Fruit fly (Drosophila melanogaster) whole organism, embryonic: ENCODE measurements around the gene CG43078.

Experiments used
- ATbp ChIP-seq: fragments of 200-800 bp; sonication (Bioruptor generic); optimal IDR thresholded peaks from 2 replicates; lab custom pipeline; 2017; ENCODE audit warnings: missing biosample characterization, mild to moderate bottlenecking, missing genetic modification characterization, missing genetic modification reagents
- Aef1 ChIP-seq: fragments of 200-800 bp; sonication (Bioruptor generic); IDR thresholded peaks from 3 replicates; pipeline ENCODE4 v1.3.6; 2022; ENCODE audit warnings: missing biosample characterization, missing genetic modification characterization
- Atf-2 ChIP-seq: fragments of 200-800 bp; sonication (Bioruptor generic); optimal IDR thresholded peaks from 2 replicates; lab custom pipeline; 2016; ENCODE audit warnings: missing biosample characterization, missing genetic modification characterization
- Blimp-1 ChIP-seq: fragments of 200-800 bp; sonication (Bioruptor generic); optimal IDR thresholded peaks from 3 replicates; lab custom pipeline; 2018; ENCODE audit warnings: missing biosample characterization, missing genetic modification characterization, mild to moderate bottlenecking, moderate library complexity, missing genetic modification reagents
- CG12744 ChIP-seq: fragments of 200-800 bp; sonication (Bioruptor generic); optimal IDR thresholded peaks from 2 replicates; lab custom pipeline; 2016; ENCODE audit warnings: missing biosample characterization, missing genetic modification characterization
- CG13123 ChIP-seq: fragments of 200-800 bp; sonication (Bioruptor generic); optimal IDR thresholded peaks from 2 replicates; lab custom pipeline; 2016; ENCODE audit warnings: missing biosample characterization, missing genetic modification characterization
- CG13287 ChIP-seq: fragments of 200-800 bp; sonication (Bioruptor generic); IDR thresholded peaks from 2 replicates; pipeline ENCODE4 v1.3.6; 2022; ENCODE audit warnings: missing biosample characterization, missing genetic modification characterization; ENCODE audit not compliant: partially characterized antibody
- CG15514 ChIP-seq: fragments of 200-800 bp; sonication (Bioruptor generic); optimal IDR thresholded peaks from 3 replicates; lab custom pipeline; 2017; ENCODE audit warnings: missing biosample characterization, missing genetic modification characterization, mild to moderate bottlenecking, moderate library complexity, missing genetic modification reagents
- CG15601 ChIP-seq: fragments of 200-800 bp; sonication (Bioruptor generic); optimal IDR thresholded peaks from 3 replicates; lab custom pipeline; 2019; ENCODE audit warnings: missing biosample characterization, mild to moderate bottlenecking, missing genetic modification characterization, moderate library complexity
- CG17359 ChIP-seq: fragments of 200-800 bp; sonication (Bioruptor generic); optimal IDR thresholded peaks from 3 replicates; lab custom pipeline; 2018; ENCODE audit warnings: missing biosample characterization, mild to moderate bottlenecking, missing genetic modification characterization, moderate library complexity
- CG17361 ChIP-seq: fragments of 200-800 bp; sonication (Bioruptor generic); IDR thresholded peaks from 3 replicates; pipeline ENCODE4 v1.3.6; 2022; ENCODE audit warnings: missing biosample characterization, missing genetic modification characterization
- CG30403 ChIP-seq: fragments of 200-800 bp; sonication (Bioruptor generic); optimal IDR thresholded peaks from 3 replicates; lab custom pipeline; 2016; ENCODE audit warnings: missing biosample characterization, missing genetic modification characterization
- CG3281 ChIP-seq: fragments of 200-800 bp; sonication (Bioruptor generic); optimal IDR thresholded peaks from 3 replicates; lab custom pipeline; 2017; ENCODE audit warnings: missing biosample characterization, mild to moderate bottlenecking, missing genetic modification characterization
- CG43689 ChIP-seq: fragments of 200-800 bp; sonication (Bioruptor generic); IDR thresholded peaks from 2 replicates; pipeline ENCODE4 v1.3.6; 2022; ENCODE audit warnings: missing biosample characterization, missing genetic modification characterization
- CG4707 ChIP-seq: fragments of 200-800 bp; sonication (Bioruptor generic); optimal IDR thresholded peaks from 2 replicates; lab custom pipeline; 2018; ENCODE audit warnings: missing biosample characterization, mild to moderate bottlenecking, missing genetic modification characterization, moderate library complexity
- CG4854 ChIP-seq: fragments of 200-800 bp; sonication (Bioruptor generic); optimal IDR thresholded peaks from 2 replicates; lab custom pipeline; 2016; ENCODE audit warnings: missing biosample characterization, missing genetic modification characterization, inconsistent platforms
- CG5180 ChIP-seq: fragments of 200-800 bp; sonication (Bioruptor generic); optimal IDR thresholded peaks from 3 replicates; lab custom pipeline; 2017; ENCODE audit warnings: missing biosample characterization, missing genetic modification characterization, mild to moderate bottlenecking, moderate library complexity, missing genetic modification reagents
- CG7372 ChIP-seq: fragments of 200-800 bp; sonication (Bioruptor generic); IDR thresholded peaks from 2 replicates; pipeline ENCODE4 v1.3.6; 2022; ENCODE audit warnings: missing biosample characterization, missing genetic modification characterization
- CG8765 ChIP-seq: fragments of 200-800 bp; sonication (Bioruptor generic); IDR thresholded peaks from 2 replicates; pipeline ENCODE4 v1.3.6; 2022; ENCODE audit warnings: missing biosample characterization, missing genetic modification characterization
- CG9215 ChIP-seq: fragments of 200-800 bp; sonication (Bioruptor generic); IDR thresholded peaks from 2 replicates; pipeline ENCODE4 v1.3.6; 2022; ENCODE audit warnings: missing biosample characterization, missing genetic modification characterization
- Camta ChIP-seq: fragments of 200-800 bp; sonication (Bioruptor generic); optimal IDR thresholded peaks from 2 replicates; lab custom pipeline; 2016; ENCODE audit warnings: missing biosample characterization, missing genetic modification characterization
- Dek ChIP-seq: fragments of 200-800 bp; sonication (Bioruptor generic); optimal IDR thresholded peaks from 3 replicates; lab custom pipeline; 2019; ENCODE audit warnings: missing biosample characterization, mild to moderate bottlenecking, missing genetic modification characterization, moderate library complexity
- HmgZ ChIP-seq: fragments of 200-800 bp; sonication (Bioruptor generic); optimal IDR thresholded peaks from 2 replicates; lab custom pipeline; 2018; ENCODE audit warnings: missing biosample characterization, mild to moderate bottlenecking, missing genetic modification characterization
- Oaz ChIP-seq: fragments of 200-800 bp; sonication (Bioruptor generic); IDR thresholded peaks from 2 replicates; pipeline ENCODE4 v1.3.6; 2022; ENCODE audit warnings: missing biosample characterization, missing genetic modification characterization
- Poxn ChIP-seq: fragments of 200-800 bp; sonication (Bioruptor generic); IDR thresholded peaks from 2 replicates; pipeline ENCODE4 v1.3.6; 2022; ENCODE audit warnings: missing biosample characterization, missing genetic modification characterization
- Tbp ChIP-seq: fragments of >200 bp; optimal IDR thresholded peaks from 2 replicates; lab custom pipeline; 2018; ENCODE audit warnings: missing biosample characterization, missing genetic modification characterization
- Trl ChIP-seq, 3 experiments: fragments of >200 bp in 2 of 3; fragments of 200-800 bp in 1 of 3; sonication (Bioruptor generic) in 1 of 3; optimal IDR thresholded peaks; 2 replicates in 1 of 3; 3 replicates in 2 of 3; lab custom pipeline; 2016 to 2017; ENCODE audit warnings: missing biosample characterization in 1 of 3, missing genetic modification characterization in 1 of 3
- az2 ChIP-seq: fragments of 200-800 bp; sonication (Bioruptor generic); optimal IDR thresholded peaks from 3 replicates; lab custom pipeline; 2016; ENCODE audit warnings: missing biosample characterization, missing genetic modification characterization
- bbx ChIP-seq: fragments of 200-800 bp; sonication (Bioruptor generic); IDR thresholded peaks from 2 replicates; pipeline ENCODE4 v1.3.6; 2022; ENCODE audit warnings: missing biosample characterization, missing genetic modification characterization; ENCODE audit not compliant: partially characterized antibody
- dati ChIP-seq: fragments of 200-800 bp; sonication (Bioruptor generic); IDR thresholded peaks from 2 replicates; pipeline ENCODE4 v1.3.6; 2022; ENCODE audit warnings: missing biosample characterization, missing genetic modification characterization
- disco-r ChIP-seq: fragments of 200-800 bp; sonication (Bioruptor generic); optimal IDR thresholded peaks from 2 replicates; lab custom pipeline; 2016; ENCODE audit warnings: missing biosample characterization, missing genetic modification characterization
- fd3F ChIP-seq: fragments of 200-800 bp; sonication (Bioruptor generic); optimal IDR thresholded peaks from 2 replicates; lab custom pipeline; 2018; ENCODE audit warnings: missing biosample characterization, mild to moderate bottlenecking, missing genetic modification characterization, moderate library complexity
- fd64A ChIP-seq: fragments of 200-800 bp; sonication (Bioruptor generic); optimal IDR thresholded peaks from 3 replicates; lab custom pipeline; 2018; ENCODE audit warnings: missing biosample characterization, mild to moderate bottlenecking, missing genetic modification characterization
- jigr1 ChIP-seq: fragments of 200-800 bp; sonication (Bioruptor generic); IDR thresholded peaks from 3 replicates; pipeline ENCODE4 v1.3.6; 2022; ENCODE audit warnings: missing biosample characterization, missing genetic modification characterization
- knrl ChIP-seq: fragments of 200-800 bp; sonication (Bioruptor generic); IDR thresholded peaks from 3 replicates; pipeline ENCODE4 v1.3.6; 2022; ENCODE audit warnings: missing biosample characterization, missing genetic modification characterization; ENCODE audit not compliant: partially characterized antibody
- lab ChIP-seq: fragments of 200-800 bp; sonication (Bioruptor generic); optimal IDR thresholded peaks from 3 replicates; lab custom pipeline; 2017; ENCODE audit warnings: missing biosample characterization, missing genetic modification characterization, mild to moderate bottlenecking, moderate library complexity, missing genetic modification reagents
- maf-S ChIP-seq: fragments of 200-800 bp; sonication (Bioruptor generic); optimal IDR thresholded peaks from 2 replicates; lab custom pipeline; 2016; ENCODE audit warnings: missing biosample characterization, missing genetic modification characterization
- mam ChIP-seq: fragments of 200-800 bp; sonication (Bioruptor generic); optimal IDR thresholded peaks from 3 replicates; lab custom pipeline; 2016; ENCODE audit warnings: missing biosample characterization, missing genetic modification characterization
- nerfin-2 ChIP-seq: fragments of 200-800 bp; sonication (Bioruptor generic); IDR thresholded peaks from 2 replicates; pipeline ENCODE4 v1.3.6; 2022; ENCODE audit warnings: missing biosample characterization, missing genetic modification characterization; ENCODE audit not compliant: partially characterized antibody
- org-1 ChIP-seq: fragments of 200-800 bp; sonication (Bioruptor generic); optimal IDR thresholded peaks from 2 replicates; lab custom pipeline; 2017; ENCODE audit warnings: missing biosample characterization, missing genetic modification characterization
- otp ChIP-seq: fragments of 200-800 bp; sonication (Bioruptor generic); IDR thresholded peaks from 3 replicates; pipeline ENCODE4, ENCODE4 v1.3.6; 2022; ENCODE audit warnings: missing biosample characterization, missing genetic modification characterization
- pho ChIP-seq: fragments of 200-800 bp; sonication (Bioruptor generic); optimal IDR thresholded peaks from 2 replicates; lab custom pipeline; 2016; ENCODE audit warnings: missing biosample characterization, missing genetic modification characterization
- ranshi ChIP-seq: fragments of 200-800 bp; sonication (Bioruptor generic); IDR thresholded peaks from 2 replicates; pipeline ENCODE4 v1.3.6; 2022; ENCODE audit warnings: missing biosample characterization, missing genetic modification characterization
- rib ChIP-seq: fragments of 200-800 bp; sonication (Bioruptor generic); IDR thresholded peaks from 2 replicates; pipeline ENCODE4 v1.3.6; 2022; ENCODE audit warnings: missing biosample characterization, missing genetic modification characterization
- sisA ChIP-seq: fragments of 200-800 bp; sonication (Bioruptor generic); IDR thresholded peaks from 2 replicates; pipeline ENCODE4 v1.3.6; 2022; ENCODE audit warnings: missing biosample characterization, missing genetic modification characterization
- slp2 ChIP-seq: fragments of 200-800 bp; sonication (Bioruptor generic); optimal IDR thresholded peaks from 2 replicates; lab custom pipeline; 2016; ENCODE audit warnings: missing biosample characterization, missing genetic modification characterization
- sob ChIP-seq: fragments of 200-800 bp; sonication (Bioruptor generic); IDR thresholded peaks from 2 replicates; pipeline ENCODE4 v1.3.6; 2022; ENCODE audit warnings: missing biosample characterization, missing genetic modification characterization
- ssp ChIP-seq: fragments of 200-800 bp; sonication (Bioruptor generic); IDR thresholded peaks from 2 replicates; pipeline ENCODE4 v1.3.6; 2022; ENCODE audit warnings: missing biosample characterization, missing genetic modification characterization
- tin ChIP-seq: fragments of 200-800 bp; sonication (Bioruptor generic); optimal IDR thresholded peaks from 3 replicates; lab custom pipeline; 2016; ENCODE audit warnings: missing biosample characterization, missing genetic modification characterization
- wdn ChIP-seq: fragments of 200-800 bp; sonication (Bioruptor generic); IDR thresholded peaks from 2 replicates; pipeline ENCODE4 v1.3.6; 2022; ENCODE audit warnings: missing biosample characterization, missing genetic modification characterization
- zen2 ChIP-seq: fragments of 200-800 bp; sonication (Bioruptor generic); IDR thresholded peaks from 3 replicates; pipeline ENCODE4 v1.3.6; 2022; ENCODE audit warnings: missing biosample characterization, missing genetic modification characterization; ENCODE audit not compliant: partially characterized antibody

The CG43078 gene

DNA sequence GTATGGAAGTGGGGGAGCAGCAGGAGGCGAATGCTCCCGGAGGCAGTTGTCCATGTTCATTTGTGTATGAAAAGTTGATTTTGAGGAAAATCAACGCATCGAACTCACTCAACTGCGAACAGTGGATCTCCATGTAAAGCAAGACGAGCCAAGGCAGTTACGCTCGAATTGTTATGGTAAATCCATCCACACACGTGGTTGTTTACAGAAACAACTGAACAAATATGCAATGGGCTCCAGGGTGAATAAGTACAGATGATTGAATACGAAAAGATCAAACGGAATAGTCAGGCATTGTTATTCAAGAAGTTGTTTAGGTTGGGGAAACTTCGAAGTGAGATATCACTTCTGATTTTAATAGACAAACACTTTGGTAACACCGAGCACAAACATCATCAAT is 7.5 kb downstream of the CG43078 start (continued):
- no peak for TF ChIP-seq CG13123 (GFP tag; lab: Kevin White, UChicago)
- no peak for TF ChIP-seq zen2 (GFP tag; lab: Robert Waterston, UW)
- TF ChIP-seq disco-r (GFP tag; lab: Kevin White, UChicago) = peak; percentile 37
- TF ChIP-seq CG30403 (GFP tag; lab: Kevin White, UChicago) = no peak
- peak; percentile 32 for TF ChIP-seq CG15601 (tag; lab: Kevin White, UChicago)
- no peak for TF ChIP-seq az2 (GFP tag; lab: Kevin White, UChicago)
- peak; percentile 1 for TF ChIP-seq maf-S (GFP tag; lab: Kevin White, UChicago)
- no peak for TF ChIP-seq otp (GFP tag; lab: Robert Waterston, UW)
- no peak for TF ChIP-seq CG17361
- no peak for TF ChIP-seq Oaz (GFP tag; lab: Robert Waterston, UW)
- peak; percentile 12 for TF ChIP-seq pho (GFP tag; lab: Kevin White, UChicago)
- TF ChIP-seq CG7372 (GFP tag; lab: Robert Waterston, UW) = no peak
- peak; percentile 31 for TF ChIP-seq CG5180 (GFP tag; lab: Kevin White, UChicago)
- 0 out of 2 replicates have a peak, but pooled peaks have one; percentile 31 for TF ChIP-seq rib (GFP tag; lab: Robert Waterston, UW)
- peak; percentile 73 for TF ChIP-seq ATbp (GFP tag; lab: Kevin White, UChicago)
- TF ChIP-seq Poxn (GFP tag; lab: Robert Waterston, UW) = no peak
- no peak for TF ChIP-seq Tbp (GFP tag; lab: Kevin White, UChicago)
- no peak for TF ChIP-seq Aef1 (GFP tag; lab: Robert Waterston, UW)
- TF ChIP-seq Atf-2 (GFP tag; lab: Kevin White, UChicago) = no peak
- peak; percentile 4 for TF ChIP-seq mam (GFP tag; lab: Kevin White, UChicago)
- TF ChIP-seq Blimp-1 = peak; percentile 31
- no peak for TF ChIP-seq Trl (optimal IDR thresholded peaks at IDR 0.05; lab: Kevin White, UChicago)
- peak; percentile 53 for TF ChIP-seq Trl (GFP tag; optimal IDR thresholded peaks at IDR 0.05; lab: Kevin White, UChicago)
- no peak; the same call in 1 of the 2 replicates for TF ChIP-seq ranshi
- TF ChIP-seq CG15514 = peak; percentile 68
- peak; percentile 59 for TF ChIP-seq CG3281 (GFP tag; lab: Kevin White, UChicago)
- no peak for TF ChIP-seq dati (GFP tag; lab: Robert Waterston, UW)
- TF ChIP-seq jigr1 (GFP tag; lab: Robert Waterston, UW) = no peak
- TF ChIP-seq Camta = peak; percentile 7
- TF ChIP-seq CG13287 (GFP tag; lab: Robert Waterston, UW) = no peak
- TF ChIP-seq wdn (GFP tag; lab: Robert Waterston, UW) = peak; percentile 25; the same call in 1 of the 2 replicates
- TF ChIP-seq fd64A (GFP tag; lab: Kevin White, UChicago) = peak; percentile 34
- no peak for TF ChIP-seq CG12744 (GFP tag; lab: Kevin White, UChicago)
- no peak for TF ChIP-seq ssp (GFP tag; lab: Robert Waterston, UW)
- no peak for TF ChIP-seq CG8765 (GFP tag; lab: Robert Waterston, UW)
- no peak for TF ChIP-seq nerfin-2 (GFP tag; lab: Robert Waterston, UW)
- TF ChIP-seq Dek (tag; lab: Kevin White, UChicago) = peak; percentile 34
- TF ChIP-seq CG4854 (GFP tag; lab: Kevin White, UChicago) = no peak
- TF ChIP-seq org-1 (GFP tag; lab: Kevin White, UChicago) = peak; percentile 68
- TF ChIP-seq sob (GFP tag; lab: Robert Waterston, UW) = peak; percentile 59; the same call in 1 of the 2 replicates
- no peak for TF ChIP-seq CG4707 (GFP tag; lab: Kevin White, UChicago)
- TF ChIP-seq CG43689 = no peak
- TF ChIP-seq slp2 = no peak
- TF ChIP-seq fd3F (GFP tag; lab: Kevin White, UChicago) = peak; percentile 24
- TF ChIP-seq tin (GFP tag; lab: Kevin White, UChicago) = no peak
- no peak for TF ChIP-seq HmgZ (tag; lab: Kevin White, UChicago)
- no peak for TF ChIP-seq bbx
- TF ChIP-seq CG9215 = no peak
- TF ChIP-seq sisA (GFP tag; lab: Robert Waterston, UW) = no peak
- TF ChIP-seq CG17359 = no peak
- TF ChIP-seq knrl = no peak
- TF ChIP-seq lab (GFP tag; lab: Kevin White, UChicago) = peak; percentile 82
